Fruit fly (Drosophila melanogaster): ENCODE results near the gene CG3708.

The CG3708 gene

dm6 chrX:940580-941184 lies 10.8 kb upstream of the CG3708 start, which contains the start of the genes CG3704 and mus81:
Gene CG3704 (minus strand): TSS chrX:940805.
Gene mus81 (plus strand): TSS chrX:941075.
- TF ChIP-seq row (GFP tag; IDR thresholded peaks at IDR 0.05) (peak; percentile 10; the same call in 1 of the 3 replicates), CG2129 (GFP tag; IDR thresholded peaks at IDR 0.05; ENCODE audit: partially characterized antibody) (0 out of 2 replicates have a peak, but pooled peaks have one; percentile 12), Dp (GFP tag; optimal IDR thresholded peaks at IDR 0.05) (peak; percentile 75), Dll (GFP tag; IDR thresholded peaks at IDR 0.05; ENCODE audit: partially characterized antibody) (peak; percentile 73), ftz-f1 (GFP tag; optimal IDR thresholded peaks at IDR 0.05) (no peak), hkb (optimal IDR thresholded peaks at IDR 0.05) (peak; percentile 36), hkb (GFP tag; IDR thresholded peaks at IDR 0.05) (no peak), MBD-R2 (GFP tag; IDR thresholded peaks at IDR 0.05) (peak; percentile 57), ssp (GFP tag; IDR thresholded peaks at IDR 0.05) (peak; percentile 39; the same call in 1 of the 2 replicates), Blimp-1 (GFP tag; optimal IDR thresholded peaks at IDR 0.05) (no peak), crp (GFP tag; optimal IDR thresholded peaks at IDR 0.05) (peak in 1 of 2 experiments; percentile 79), CG4328 (GFP tag; optimal IDR thresholded peaks at IDR 0.05) (no peak), Doc3 (GFP tag; IDR thresholded peaks at IDR 0.05; ENCODE audit: partially characterized antibody) (peak; percentile 52; the same call in 2 of the 3 replicates), sens (GFP tag) (peak; percentile 36), pzg (GFP tag; optimal IDR thresholded peaks at IDR 0.05) (peak; percentile 62), Lhr (GFP tag; optimal IDR thresholded peaks at IDR 0.05) (peak; percentile 39), jumu (GFP tag; optimal IDR thresholded peaks at IDR 0.05) (peak; percentile 10), CG10267 (tag; optimal IDR thresholded peaks at IDR 0.05) (peak; percentile 17), Adf1 (GFP tag; IDR thresholded peaks at IDR 0.05) (0 out of 2 replicates have a peak, but pooled peaks have one; percentile 10), ci (GFP tag; IDR thresholded peaks at IDR 0.05) (no peak), CTCF (GFP tag; optimal IDR thresholded peaks at IDR 0.05) (peak; percentile 26), wdn (GFP tag; IDR thresholded peaks at IDR 0.05) (no peak), grau (tag; optimal IDR thresholded peaks at IDR 0.05) (peak; percentile 11), HmgZ (tag; optimal IDR thresholded peaks at IDR 0.05) (peak; percentile 46), CG1603 (tag; optimal IDR thresholded peaks at IDR 0.05) (peak; percentile 29), sna (GFP tag; IDR thresholded peaks at IDR 0.05; ENCODE audit: partially characterized antibody) (peak; percentile 58; the same call in 1 of the 2 replicates), CG14860 (GFP tag; IDR thresholded peaks at IDR 0.05; ENCODE audit: partially characterized antibody) (no peak), ken (GFP tag; IDR thresholded peaks at IDR 0.05) (no peak), dm (GFP tag; optimal IDR thresholded peaks at IDR 0.05) (peak; percentile 83), CG12391 (tag; optimal IDR thresholded peaks at IDR 0.05) (peak; percentile 3), Med (GFP tag) (peak; percentile 67), CG2712 (tag; optimal IDR thresholded peaks at IDR 0.05) (peak; percentile 7), tio (GFP tag; optimal IDR thresholded peaks at IDR 0.05) (no peak), Hsf (GFP tag; optimal IDR thresholded peaks at IDR 0.05) (peak; percentile 4), gfzf (GFP tag; optimal IDR thresholded peaks at IDR 0.05) (peak; percentile 79), MESR4 (GFP tag; optimal IDR thresholded peaks at IDR 0.05) (peak; percentile 16), stwl (tag; optimal IDR thresholded peaks at IDR 0.05) (peak; percentile 58), chinmo (GFP tag; IDR thresholded peaks at IDR 0.05; ENCODE audit: partially characterized antibody) (no peak), Opbp (GFP tag; IDR thresholded peaks at IDR 0.05; ENCODE audit: partially characterized antibody) (0 out of 3 replicates have a peak, but pooled peaks have one; percentile 9), CG17186 (GFP tag; optimal IDR thresholded peaks at IDR 0.05) (peak; percentile 96), CG2116 (GFP tag; optimal IDR thresholded peaks at IDR 0.05) (peak; percentile 47), Myb (GFP tag; optimal IDR thresholded peaks at IDR 0.05) (peak; percentile 47), knrl (GFP tag; IDR thresholded peaks at IDR 0.05; ENCODE audit: partially characterized antibody) (peak; percentile 56), CG1647 (GFP tag; optimal IDR thresholded peaks at IDR 0.05) (no peak), hbn (GFP tag; IDR thresholded peaks at IDR 0.05; ENCODE audit: partially characterized antibody) (peak; percentile 46), CG14710 (tag; optimal IDR thresholded peaks at IDR 0.05) (peak; percentile 45), trem (tag; optimal IDR thresholded peaks at IDR 0.05) (peak; percentile 52), CG5245 (GFP tag; optimal IDR thresholded peaks at IDR 0.05) (peak; percentile 95), Scr (GFP tag; IDR thresholded peaks at IDR 0.05; ENCODE audit: partially characterized antibody) (peak; percentile 68)
